Worm (Caenorhabditis elegans) whole organism, early embryonic: Measurements from ENCODE around the gene enu-3.5.

Experiments
- aly-1 ChIP-seq: sonication (generic microtip); optimal IDR thresholded peaks from 2 replicates; lab custom pipeline; 2016; ENCODE audit warnings: missing genetic modification characterization, missing compliant biosample characterization
- ama-1 ChIP-seq: fragments of 150-350 bp; optimal IDR thresholded peaks from 2 replicates; lab custom pipeline; 2014
- ceh-13 ChIP-seq: fragments of 200-800 bp; sonication (Bioruptor generic); optimal IDR thresholded peaks from 2 replicates; lab custom pipeline; 2018; ENCODE audit warnings: mild to moderate bottlenecking, missing genetic modification characterization, missing compliant biosample characterization
- ceh-36 ChIP-seq: sonication (generic microtip); optimal IDR thresholded peaks from 2 replicates; lab custom pipeline; 2016; ENCODE audit warnings: missing genetic modification characterization, inconsistent platforms, missing compliant biosample characterization
- ets-7 ChIP-seq: sonication (generic microtip); optimal IDR thresholded peaks from 2 replicates; lab custom pipeline; 2016; ENCODE audit warnings: missing genotype, missing genetic modification characterization, missing compliant biosample characterization
- hmbx-1 ChIP-seq: sonication (generic microtip); optimal IDR thresholded peaks from 2 replicates; lab custom pipeline; 2016; ENCODE audit warnings: mild to moderate bottlenecking, missing genetic modification characterization, missing compliant biosample characterization
- hmg-4 ChIP-seq: fragments of 200-800 bp; sonication (Bioruptor generic); optimal IDR thresholded peaks from 2 replicates; lab custom pipeline; 2018; ENCODE audit warnings: mild to moderate bottlenecking, missing genetic modification characterization, missing compliant biosample characterization
- hnd-1 ChIP-seq: sonication (generic microtip); optimal IDR thresholded peaks from 2 replicates; lab custom pipeline; 2016; ENCODE audit warnings: missing genetic modification characterization, missing compliant biosample characterization
- pes-1 ChIP-seq: fragments of 200-800 bp; sonication (Bioruptor generic); IDR thresholded peaks from 2 replicates; pipeline ENCODE4 v1.3.6; 2022; ENCODE audit warnings: missing genetic modification reagents, missing genetic modification characterization, missing compliant biosample characterization
- tbx-37 ChIP-seq: fragments of 200-800 bp; sonication (Bioruptor generic); conservative IDR thresholded peaks from 2 replicates; pipeline ENCODE4 v1.3.6; 2022; ENCODE audit warnings: missing genetic modification reagents, missing genetic modification characterization, missing compliant biosample characterization

DNA sequence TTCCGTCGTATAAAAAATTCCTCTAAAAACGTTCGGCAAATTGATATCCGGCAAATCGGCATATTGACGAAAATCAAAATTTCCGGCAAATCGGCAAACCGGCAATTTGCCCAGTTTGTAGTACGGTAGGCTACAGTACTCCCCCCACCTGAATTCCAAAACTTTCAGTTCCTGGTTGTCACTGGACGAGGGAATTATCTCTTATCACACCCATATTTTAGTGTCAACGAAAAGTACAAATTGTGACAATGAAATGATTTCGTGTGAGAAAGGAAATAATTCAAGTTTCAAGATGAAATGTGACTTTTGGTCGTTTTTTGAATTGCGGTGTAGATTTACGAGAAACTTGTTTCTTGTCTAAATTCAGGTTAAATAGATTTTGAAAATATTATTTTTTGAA lies 44.9 kb upstream of the enu-3.5 start:
- no peak for TF ChIP-seq pes-1 (GFP tag; lab: Robert Waterston, UW)
- TF ChIP-seq hmbx-1 = no peak
- TF ChIP-seq ceh-13 (GFP tag; lab: Kevin White, UChicago) = no peak
- no peak for TF ChIP-seq tbx-37 (GFP tag; lab: Robert Waterston, UW)
- TF ChIP-seq hmg-4 (GFP tag; lab: Kevin White, UChicago) = no peak
- TF ChIP-seq hnd-1 = no peak
- TF ChIP-seq ets-7 (tag; lab: Kevin White, UChicago) = no peak
- no peak for TF ChIP-seq ama-1 (lab: Kevin White, UChicago)
- no peak for TF ChIP-seq ceh-36
- no peak for TF ChIP-seq aly-1 (tag; lab: Kevin White, UChicago)
